Fruit fly (Drosophila melanogaster) whole organism, embryonic: ENCODE measurements around the gene TwdlF.

ENCODE experiments used
- Bdp1 ChIP-seq: fragments of 200-800 bp; sonication (Bioruptor generic); optimal IDR thresholded peaks from 3 replicates; lab custom pipeline; 2016; ENCODE audit warnings: missing biosample characterization, missing genetic modification characterization
- CG10147 ChIP-seq: fragments of 200-800 bp; sonication (Bioruptor generic); optimal IDR thresholded peaks from 2 replicates; lab custom pipeline; 2019; ENCODE audit warnings: missing biosample characterization, mild to moderate bottlenecking, missing genetic modification characterization, moderate library complexity
- CG10431 ChIP-seq: fragments of 200-800 bp; sonication (Bioruptor generic); optimal IDR thresholded peaks from 3 replicates; lab custom pipeline; 2018; ENCODE audit warnings: missing biosample characterization, mild to moderate bottlenecking, missing genetic modification characterization
- CG10959 ChIP-seq: fragments of 200-800 bp; sonication (Bioruptor generic); IDR thresholded peaks from 2 replicates; pipeline ENCODE4 v1.3.6; 2022; ENCODE audit warnings: missing biosample characterization, missing genetic modification characterization
- CG11398 ChIP-seq: fragments of 200-800 bp; sonication (Bioruptor generic); optimal IDR thresholded peaks from 2 replicates; lab custom pipeline; 2016; ENCODE audit warnings: missing biosample characterization, missing genetic modification characterization
- CG12744 ChIP-seq: fragments of 200-800 bp; sonication (Bioruptor generic); optimal IDR thresholded peaks from 2 replicates; lab custom pipeline; 2016; ENCODE audit warnings: missing biosample characterization, missing genetic modification characterization
- CG14050 ChIP-seq: fragments of 200-800 bp; sonication (Bioruptor generic); IDR thresholded peaks from 3 replicates; pipeline ENCODE4 v1.3.6; 2022; ENCODE audit warnings: missing biosample characterization, missing genetic modification characterization
- CG15073 ChIP-seq: fragments of 200-800 bp; sonication (Bioruptor generic); optimal IDR thresholded peaks from 2 replicates; lab custom pipeline; 2016; ENCODE audit warnings: missing biosample characterization, missing genetic modification characterization
- CG1602 ChIP-seq: fragments of 200-800 bp; sonication (Bioruptor generic); optimal IDR thresholded peaks from 3 replicates; lab custom pipeline; 2016; ENCODE audit warnings: missing biosample characterization, missing genetic modification characterization
- CG16779 ChIP-seq: fragments of 200-800 bp; sonication (Bioruptor generic); IDR thresholded peaks from 2 replicates; pipeline ENCODE4 v1.3.6; 2022; ENCODE audit warnings: missing biosample characterization, missing genetic modification characterization
- CG17361 ChIP-seq: fragments of 200-800 bp; sonication (Bioruptor generic); IDR thresholded peaks from 3 replicates; pipeline ENCODE4 v1.3.6; 2022; ENCODE audit warnings: missing biosample characterization, missing genetic modification characterization
- CG3065 ChIP-seq: fragments of 200-800 bp; sonication (Bioruptor generic); optimal IDR thresholded peaks from 2 replicates; lab custom pipeline; 2016; ENCODE audit warnings: missing biosample characterization, missing genetic modification characterization
- CG31441 ChIP-seq: fragments of 200-800 bp; sonication (Bioruptor generic); IDR thresholded peaks from 2 replicates; pipeline ENCODE4 v1.3.6; 2022; ENCODE audit warnings: missing biosample characterization, missing genetic modification characterization
- CG34422 ChIP-seq: fragments of 200-800 bp; sonication (Bioruptor generic); IDR thresholded peaks from 3 replicates; pipeline ENCODE4 v1.3.6; 2022; ENCODE audit warnings: missing biosample characterization, missing genetic modification characterization
- CG7987 ChIP-seq: fragments of 200-800 bp; sonication (Bioruptor generic); optimal IDR thresholded peaks from 2 replicates; lab custom pipeline; 2018; ENCODE audit warnings: missing biosample characterization, mild to moderate bottlenecking, missing genetic modification characterization, moderate library complexity
- CG8089 ChIP-seq: fragments of 200-800 bp; sonication (Bioruptor generic); optimal IDR thresholded peaks from 3 replicates; lab custom pipeline; 2016; ENCODE audit warnings: missing biosample characterization, missing genetic modification characterization
- CG9609 ChIP-seq: fragments of 200-800 bp; sonication (Bioruptor generic); optimal IDR thresholded peaks from 3 replicates; lab custom pipeline; 2016; ENCODE audit warnings: missing biosample characterization, missing genetic modification characterization
- CG9876 ChIP-seq: fragments of 200-800 bp; sonication (Bioruptor generic); optimal IDR thresholded peaks from 2 replicates; lab custom pipeline; 2016; ENCODE audit warnings: missing biosample characterization, missing genetic modification characterization
- CHES-1-like ChIP-seq: fragments of 200-800 bp; sonication (Bioruptor generic); optimal IDR thresholded peaks from 2 replicates; lab custom pipeline; 2016; ENCODE audit warnings: missing biosample characterization, missing genetic modification characterization
- CkIIα-i1 ChIP-seq: fragments of 200-800 bp; sonication (Bioruptor generic); IDR thresholded peaks from 2 replicates; pipeline ENCODE4 v1.3.6; 2022; ENCODE audit warnings: missing biosample characterization, missing genetic modification characterization
- CrebB ChIP-seq: fragments of 200-800 bp; sonication (Bioruptor generic); optimal IDR thresholded peaks from 3 replicates; lab custom pipeline; 2018; ENCODE audit warnings: missing biosample characterization, mild to moderate bottlenecking, missing genetic modification characterization
- Dll ChIP-seq: fragments of 200-800 bp; sonication (Bioruptor generic); IDR thresholded peaks from 4 replicates; pipeline ENCODE4 v1.3.6; 2022; ENCODE audit warnings: missing biosample characterization, missing genetic modification characterization; ENCODE audit not compliant: partially characterized antibody
- Fer2 ChIP-seq: fragments of 200-800 bp; sonication (Bioruptor generic); optimal IDR thresholded peaks from 2 replicates; lab custom pipeline; 2018; ENCODE audit warnings: missing biosample characterization, mild to moderate bottlenecking, missing genetic modification characterization, moderate library complexity
- HLH4C ChIP-seq: fragments of 200-800 bp; sonication (Bioruptor generic); IDR thresholded peaks from 3 replicates; pipeline ENCODE4 v1.3.6; 2022; ENCODE audit warnings: missing biosample characterization, missing genetic modification characterization; ENCODE audit not compliant: partially characterized antibody
- HLH54F ChIP-seq: fragments of 200-800 bp; sonication (Bioruptor generic); optimal IDR thresholded peaks from 3 replicates; lab custom pipeline; 2016; ENCODE audit warnings: missing biosample characterization, missing genetic modification characterization
- Hand ChIP-seq: fragments of 200-800 bp; sonication (Bioruptor generic); optimal IDR thresholded peaks from 2 replicates; lab custom pipeline; 2017; ENCODE audit warnings: mild to moderate bottlenecking, missing biosample characterization, missing genetic modification reagents, missing genetic modification characterization
- Lhr ChIP-seq: fragments of 200-800 bp; sonication (Bioruptor generic); optimal IDR thresholded peaks from 3 replicates; lab custom pipeline; 2017; ENCODE audit warnings: mild to moderate bottlenecking, missing biosample characterization, missing genetic modification reagents, missing genetic modification characterization
- MTF-1 ChIP-seq: fragments of 200-800 bp; sonication (Bioruptor generic); optimal IDR thresholded peaks from 2 replicates; lab custom pipeline; 2018; ENCODE audit warnings: missing biosample characterization, mild to moderate bottlenecking, missing genetic modification characterization, borderline replicate concordance
- Meics ChIP-seq: fragments of 200-800 bp; sonication (Bioruptor generic); optimal IDR thresholded peaks from 2 replicates; lab custom pipeline; 2017; ENCODE audit warnings: missing biosample characterization, mild to moderate bottlenecking, missing genetic modification characterization
- PHDP ChIP-seq: fragments of 200-800 bp; sonication (Bioruptor generic); optimal IDR thresholded peaks from 3 replicates; lab custom pipeline; 2018; ENCODE audit warnings: missing biosample characterization, mild to moderate bottlenecking, missing genetic modification characterization, moderate library complexity
- Sry-β ChIP-seq: fragments of 200-800 bp; sonication (Bioruptor generic); optimal IDR thresholded peaks from 2 replicates; lab custom pipeline; 2018; ENCODE audit warnings: missing biosample characterization, mild to moderate bottlenecking, missing genetic modification characterization, moderate library complexity
- Vsx1 ChIP-seq: fragments of 200-800 bp; sonication (Bioruptor generic); optimal IDR thresholded peaks from 2 replicates; lab custom pipeline; 2017; ENCODE audit warnings: missing biosample characterization, mild to moderate bottlenecking, missing genetic modification characterization, missing genetic modification reagents
- ara ChIP-seq: fragments of 200-800 bp; sonication (Bioruptor generic); IDR thresholded peaks from 2 replicates; pipeline ENCODE4 v1.3.6; 2022; ENCODE audit warnings: missing biosample characterization, missing genetic modification characterization
- bigmax ChIP-seq: fragments of 200-800 bp; sonication (Bioruptor generic); optimal IDR thresholded peaks from 2 replicates; lab custom pipeline; 2018; ENCODE audit warnings: missing biosample characterization, mild to moderate bottlenecking, missing genetic modification characterization
- bowl ChIP-seq: fragments of 200-800 bp; sonication (Bioruptor generic); IDR thresholded peaks from 2 replicates; pipeline ENCODE4 v1.3.6; 2022; ENCODE audit warnings: missing biosample characterization, missing genetic modification characterization
- caup ChIP-seq: fragments of 200-800 bp; sonication (Bioruptor generic); optimal IDR thresholded peaks from 3 replicates; lab custom pipeline; 2017; ENCODE audit warnings: missing biosample characterization, mild to moderate bottlenecking, missing genetic modification characterization, moderate library complexity; ENCODE audit not compliant: severe bottlenecking
- chif ChIP-seq, 2 experiments: fragments of 200-800 bp; sonication (Bioruptor generic); optimal IDR thresholded peaks; 3 replicates each; lab custom pipeline; 2016; ENCODE audit warnings: missing biosample characterization in 2 of 2, missing genetic modification characterization in 2 of 2
- chn ChIP-seq: fragments of 200-800 bp; sonication (Bioruptor generic); optimal IDR thresholded peaks from 2 replicates; lab custom pipeline; 2016; ENCODE audit warnings: missing biosample characterization, missing genetic modification characterization
- ci ChIP-seq: fragments of 200-800 bp; sonication (Bioruptor generic); IDR thresholded peaks from 3 replicates; pipeline ENCODE4 v1.3.6; 2022; ENCODE audit warnings: missing biosample characterization, missing genetic modification characterization
- emc ChIP-seq: fragments of 200-800 bp; sonication (Bioruptor generic); optimal IDR thresholded peaks from 2 replicates; lab custom pipeline; 2016; ENCODE audit warnings: missing biosample characterization, missing genetic modification characterization
- gfzf ChIP-seq: fragments of 200-800 bp; sonication (Bioruptor generic); optimal IDR thresholded peaks from 2 replicates; lab custom pipeline; 2016; ENCODE audit warnings: missing biosample characterization, mild to moderate bottlenecking, missing genetic modification characterization, moderate library complexity
- hbn ChIP-seq: fragments of 200-800 bp; sonication (Bioruptor generic); IDR thresholded peaks from 2 replicates; pipeline ENCODE4 v1.3.6; 2022; ENCODE audit warnings: missing biosample characterization, missing genetic modification characterization; ENCODE audit not compliant: partially characterized antibody
- her ChIP-seq: fragments of 200-800 bp; sonication (Bioruptor generic); optimal IDR thresholded peaks from 2 replicates; lab custom pipeline; 2016; ENCODE audit warnings: missing biosample characterization, missing genetic modification characterization
- hkb ChIP-seq, 2 experiments: fragments of 200-800 bp in 1 of 2; fragments of >200 bp in 1 of 2; sonication (Bioruptor generic) in 1 of 2; IDR thresholded peaks in 1 of 2; optimal IDR thresholded peaks in 1 of 2; 2 replicates each; pipeline versions ENCODE4 v1.3.6 to Lab custom; 2017 to 2022; ENCODE audit warnings: missing biosample characterization in 1 of 2, missing genetic modification characterization in 1 of 2
- jumu ChIP-seq: fragments of 200-800 bp; sonication (Bioruptor generic); optimal IDR thresholded peaks from 3 replicates; lab custom pipeline; 2016; ENCODE audit warnings: missing biosample characterization, missing genetic modification characterization
- pita ChIP-seq: fragments of 200-800 bp; sonication (Bioruptor generic); optimal IDR thresholded peaks from 2 replicates; lab custom pipeline; 2017; ENCODE audit warnings: missing biosample characterization, mild to moderate bottlenecking, missing genetic modification characterization
- pros ChIP-seq: fragments of 200-800 bp; sonication (Bioruptor generic); optimal IDR thresholded peaks from 3 replicates; lab custom pipeline; 2019; ENCODE audit warnings: missing biosample characterization, mild to moderate bottlenecking, missing genetic modification characterization, moderate library complexity
- psq ChIP-seq: fragments of 200-800 bp; sonication (Bioruptor generic); optimal IDR thresholded peaks from 2 replicates; lab custom pipeline; 2017; ENCODE audit warnings: missing biosample characterization, missing genetic modification characterization
- tll ChIP-seq, 2 experiments: fragments of 200-800 bp in 1 of 2; fragments of >200 bp in 1 of 2; sonication (Bioruptor generic) in 1 of 2; optimal IDR thresholded peaks; 2 replicates each; lab custom pipeline; 2017 to 2019; ENCODE audit warnings: missing biosample characterization in 2 of 2, missing genetic modification characterization in 2 of 2, mild to moderate bottlenecking in 1 of 2, moderate library complexity in 1 of 2
- unc-4 ChIP-seq: fragments of 200-800 bp; sonication (Bioruptor generic); IDR thresholded peaks from 2 replicates; pipeline ENCODE4 v1.3.6; 2022; ENCODE audit warnings: missing biosample characterization, missing genetic modification characterization; ENCODE audit not compliant: partially characterized antibody

The TwdlF gene

dm6 chr3R:4220780-4221179, 26.0 kb upstream of the TwdlF start (continued):
- no peak for TF ChIP-seq psq (GFP tag; lab: Kevin White, UChicago)
- TF ChIP-seq CG12744, result no peak
- peak; percentile 97 for TF ChIP-seq unc-4 (GFP tag; lab: Robert Waterston, UW)
- TF ChIP-seq Dll, result peak; percentile 95
- no peak for TF ChIP-seq pros
- no peak for TF ChIP-seq CkIIα-i1
- no peak for TF ChIP-seq CG10431 (GFP tag; lab: Kevin White, UChicago)
- no peak for TF ChIP-seq ara
- TF ChIP-seq jumu (GFP tag; lab: Kevin White, UChicago), result peak; percentile 40
- peak; percentile 59 for TF ChIP-seq CHES-1-like (GFP tag; lab: Kevin White, UChicago)
- peak; percentile 71 for TF ChIP-seq her (GFP tag; lab: Kevin White, UChicago)
- TF ChIP-seq pita (GFP tag; lab: Kevin White, UChicago), result no peak
- peak; percentile 7 to 17 for TF ChIP-seq chif (GFP tag; optimal IDR thresholded peaks at IDR 0.05; lab: Kevin White, UChicago)
- TF ChIP-seq CG34422 (GFP tag; lab: Robert Waterston, UW), result peak; percentile 56; the same call in 2 of the 3 replicates
- peak; percentile 31 for TF ChIP-seq gfzf (GFP tag; lab: Kevin White, UChicago)
- peak; percentile 22 for TF ChIP-seq CG7987 (GFP tag; lab: Kevin White, UChicago)
- peak; percentile 8 for TF ChIP-seq CG9876 (GFP tag; lab: Kevin White, UChicago)
- no peak for TF ChIP-seq MTF-1 (GFP tag; lab: Kevin White, UChicago)
- TF ChIP-seq bowl, result no peak
- no peak for TF ChIP-seq Meics
- no peak for TF ChIP-seq HLH54F (GFP tag; lab: Kevin White, UChicago)
- peak; percentile 88 for TF ChIP-seq Lhr (GFP tag; lab: Kevin White, UChicago)
- TF ChIP-seq CG14050, result no peak
- TF ChIP-seq CrebB (tag; lab: Kevin White, UChicago), result no peak
- no peak for TF ChIP-seq CG10959 (GFP tag; lab: Robert Waterston, UW)
- TF ChIP-seq Hand (GFP tag; lab: Kevin White, UChicago), result no peak
- peak; percentile 25 for TF ChIP-seq chn (GFP tag; lab: Kevin White, UChicago)
- peak; percentile 30 for TF ChIP-seq emc (GFP tag; lab: Kevin White, UChicago)
- TF ChIP-seq tll (GFP tag; optimal IDR thresholded peaks at IDR 0.05; lab: Kevin White, UChicago), result no peak
- no peak; the same call in 1 of the 2 replicates for TF ChIP-seq CG31441 (GFP tag; lab: Robert Waterston, UW)
- TF ChIP-seq CG9609 (GFP tag; lab: Kevin White, UChicago), result peak; percentile 7
- TF ChIP-seq HLH4C (GFP tag; lab: Robert Waterston, UW), result peak; percentile 97
- peak; percentile 95 for TF ChIP-seq hbn (GFP tag; lab: Robert Waterston, UW)
- peak; percentile 19 for TF ChIP-seq PHDP
- no peak for TF ChIP-seq CG10147 (GFP tag; lab: Kevin White, UChicago)
- TF ChIP-seq CG3065, result no peak
- TF ChIP-seq CG8089 (GFP tag; lab: Kevin White, UChicago), result no peak
- TF ChIP-seq Bdp1, result no peak
- no peak for TF ChIP-seq CG1602 (GFP tag; lab: Kevin White, UChicago)
- TF ChIP-seq CG15073 (GFP tag; lab: Kevin White, UChicago), result no peak
- no peak for TF ChIP-seq Fer2 (tag; lab: Kevin White, UChicago)
- TF ChIP-seq Vsx1 (GFP tag; lab: Kevin White, UChicago), result no peak
- TF ChIP-seq CG11398 (GFP tag; lab: Kevin White, UChicago), result no peak
- TF ChIP-seq Sry-β (GFP tag; lab: Kevin White, UChicago), result no peak
- TF ChIP-seq CG16779 (GFP tag; lab: Robert Waterston, UW), result no peak
- peak; percentile 23 for TF ChIP-seq hkb (optimal IDR thresholded peaks at IDR 0.05; lab: Kevin White, UChicago)
- TF ChIP-seq hkb (GFP tag; IDR thresholded peaks at IDR 0.05; lab: Robert Waterston, UW), result no peak
- peak; percentile 47; the same call in 1 of the 3 replicates for TF ChIP-seq CG17361 (GFP tag; lab: Robert Waterston, UW)
- peak; percentile 48; the same call in 2 of the 3 replicates for TF ChIP-seq ci (GFP tag; lab: Robert Waterston, UW)
- TF ChIP-seq bigmax, result no peak
- TF ChIP-seq caup (GFP tag; lab: Kevin White, UChicago), result no peak
